Worm (Caenorhabditis elegans) whole organism, L1 larva: Measurements from ENCODE around the gene spig-9.
A peak's percentile ranks its signal among the peaks of the same experiment; 100 is the strongest.

Source experiments
- C16A3.4 ChIP-seq: fragments of 150-350 bp; optimal IDR thresholded peaks from 2 replicates; lab custom pipeline; 2014; ENCODE audit warnings: missing biosample characterization, missing genetic modification characterization
- aha-1 ChIP-seq: fragments of 150-350 bp; optimal IDR thresholded peaks from 2 replicates; lab custom pipeline; 2014; ENCODE audit warnings: missing biosample characterization, missing genetic modification characterization
- alr-1 ChIP-seq: fragments of 200-800 bp; sonication (Bioruptor generic); optimal IDR thresholded peaks from 2 replicates; lab custom pipeline; 2018; ENCODE audit warnings: borderline replicate concordance, mild to moderate bottlenecking, missing genetic modification characterization, missing compliant biosample characterization
- blmp-1 ChIP-seq: fragments of 150-350 bp; optimal IDR thresholded peaks from 2 replicates; lab custom pipeline; 2014; ENCODE audit warnings: missing biosample characterization, missing genetic modification characterization
- ceh-8 ChIP-seq: fragments of 200-800 bp; sonication (Bioruptor generic); optimal IDR thresholded peaks from 2 replicates; lab custom pipeline; 2018; ENCODE audit warnings: mild to moderate bottlenecking, missing genetic modification characterization, moderate library complexity, missing compliant biosample characterization
- ceh-82 ChIP-seq, 3 experiments: fragments of 150-350 bp in 1 of 3; sonication (generic microtip) in 2 of 3; optimal IDR thresholded peaks; 2 replicates each; lab custom pipeline; 2014 to 2017; ENCODE audit warnings: missing biosample characterization in 3 of 3, missing genetic modification characterization in 3 of 3
- ceh-90 ChIP-seq: sonication (generic microtip); optimal IDR thresholded peaks from 2 replicates; lab custom pipeline; 2016; ENCODE audit warnings: missing genetic modification characterization, missing compliant biosample characterization
- ces-1 ChIP-seq: fragments of 150-350 bp; optimal IDR thresholded peaks from 2 replicates; lab custom pipeline; 2014; ENCODE audit warnings: missing biosample characterization, missing genetic modification reagents, missing genetic modification characterization
- efl-1 ChIP-seq, 4 experiments: fragments of 150-350 bp; optimal IDR thresholded peaks in 3 of 4; peaks in 1 of 4; 1 replicate in 1 of 4; 2 replicates in 3 of 4; lab custom pipeline; 2014; ENCODE audit warnings: missing biosample characterization in 2 of 4, missing genetic modification characterization in 2 of 4, missing genetic modification reagents in 2 of 4
- egl-27 ChIP-seq, 2 experiments: fragments of 150-350 bp in 1 of 2; sonication (generic microtip); optimal IDR thresholded peaks; 3 replicates each; lab custom pipeline; 2017 to 2018; ENCODE audit warnings: missing biosample characterization in 2 of 2, missing genetic modification characterization in 2 of 2, missing genetic modification reagents in 2 of 2
- elt-2 ChIP-seq: sonication (generic microtip); optimal IDR thresholded peaks from 2 replicates; lab custom pipeline; 2016; ENCODE audit warnings: missing genetic modification characterization, mild to moderate bottlenecking, inconsistent platforms, missing compliant biosample characterization, missing genetic modification reagents
- ets-5 ChIP-seq: fragments of 200-800 bp; sonication (Bioruptor generic); IDR thresholded peaks from 2 replicates; pipeline ENCODE4 v1.3.6; 2022; ENCODE audit warnings: missing genetic modification characterization, missing compliant biosample characterization
- fkh-10 ChIP-seq: sonication (generic microtip); optimal IDR thresholded peaks from 2 replicates; lab custom pipeline; 2017; ENCODE audit warnings: missing biosample characterization, missing genetic modification reagents, missing genetic modification characterization
- fkh-4 ChIP-seq: sonication (generic microtip); optimal IDR thresholded peaks from 2 replicates; lab custom pipeline; 2016; ENCODE audit warnings: missing compliant biosample characterization, missing genetic modification characterization, borderline replicate concordance
- hlh-17 ChIP-seq: fragments of 200-800 bp; sonication (Bioruptor generic); optimal IDR thresholded peaks from 2 replicates; lab custom pipeline; 2018; ENCODE audit warnings: missing genetic modification characterization, mild to moderate bottlenecking, missing compliant biosample characterization, moderate library complexity, borderline replicate concordance
- hlh-4 ChIP-seq: sonication (generic microtip); optimal IDR thresholded peaks from 2 replicates; lab custom pipeline; 2016; ENCODE audit warnings: mild to moderate bottlenecking, missing genetic modification characterization, missing compliant biosample characterization
- hpl-2 ChIP-seq: fragments of 150-350 bp; optimal IDR thresholded peaks from 2 replicates; lab custom pipeline; 2014; ENCODE audit warnings: missing biosample characterization, missing genetic modification reagents, missing genetic modification characterization
- irx-1 ChIP-seq: sonication (generic microtip); optimal IDR thresholded peaks from 2 replicates; lab custom pipeline; 2016; ENCODE audit warnings: missing genetic modification characterization, missing compliant biosample characterization
- jun-1 ChIP-seq: fragments of 150-350 bp; optimal IDR thresholded peaks from 2 replicates; lab custom pipeline; 2014; ENCODE audit warnings: missing biosample characterization, missing genetic modification reagents, missing genetic modification characterization
- lin-13 ChIP-seq: fragments of 150-350 bp; optimal IDR thresholded peaks from 2 replicates; lab custom pipeline; 2014; ENCODE audit warnings: missing biosample characterization, missing genetic modification reagents, missing genetic modification characterization
- lin-15B ChIP-seq: fragments of 150-350 bp; sonication (generic microtip); optimal IDR thresholded peaks from 3 replicates; lab custom pipeline; 2014; ENCODE audit warnings: missing biosample characterization, missing genetic modification characterization
- lin-39 ChIP-seq: fragments of 150-350 bp; optimal IDR thresholded peaks from 2 replicates; lab custom pipeline; 2014; ENCODE audit warnings: missing biosample characterization, missing genetic modification reagents, missing genetic modification characterization
- mab-9 ChIP-seq: fragments of 200-800 bp; sonication (Bioruptor generic); IDR thresholded peaks from 2 replicates; pipeline ENCODE4 v1.3.6; 2022; ENCODE audit warnings: missing genetic modification reagents, missing genetic modification characterization, missing compliant biosample characterization
- mdl-1 ChIP-seq, 2 experiments: fragments of 150-350 bp; optimal IDR thresholded peaks; 2 replicates each; lab custom pipeline; 2014 to 2017; ENCODE audit warnings: missing biosample characterization in 2 of 2, missing genetic modification characterization in 2 of 2, inconsistent platforms in 1 of 2
- nhr-11 ChIP-seq: fragments of 150-350 bp; optimal IDR thresholded peaks from 2 replicates; lab custom pipeline; 2014; ENCODE audit warnings: missing biosample characterization, missing genetic modification characterization
- nhr-237 ChIP-seq: fragments of 150-350 bp; optimal IDR thresholded peaks from 2 replicates; lab custom pipeline; 2014; ENCODE audit warnings: missing biosample characterization, missing genetic modification characterization
- nhr-90 ChIP-seq: sonication (generic microtip); optimal IDR thresholded peaks from 2 replicates; lab custom pipeline; 2016; ENCODE audit warnings: mild to moderate bottlenecking, missing genetic modification characterization, missing compliant biosample characterization; ENCODE audit not compliant: poor library complexity
- pax-3 ChIP-seq: fragments of 200-800 bp; sonication (Bioruptor generic); optimal IDR thresholded peaks from 2 replicates; lab custom pipeline; 2018; ENCODE audit warnings: mild to moderate bottlenecking, missing genetic modification characterization, moderate library complexity, missing compliant biosample characterization
- pqm-1 ChIP-seq: sonication (generic microtip); optimal IDR thresholded peaks from 3 replicates; lab custom pipeline; 2017; ENCODE audit warnings: missing biosample characterization, missing genetic modification characterization
- rnt-1 ChIP-seq: sonication (generic microtip); optimal IDR thresholded peaks from 2 replicates; lab custom pipeline; 2016; ENCODE audit warnings: mild to moderate bottlenecking, missing genetic modification characterization, moderate library complexity, missing compliant biosample characterization
- skn-1 ChIP-seq: fragments of 150-350 bp; optimal IDR thresholded peaks from 2 replicates; lab custom pipeline; 2014; ENCODE audit warnings: missing biosample characterization, missing genetic modification characterization
- sptf-1 ChIP-seq: fragments of 150-350 bp; optimal IDR thresholded peaks from 2 replicates; lab custom pipeline; 2014; ENCODE audit warnings: missing biosample characterization, missing genetic modification characterization
- tbx-2 ChIP-seq: sonication (generic microtip); optimal IDR thresholded peaks from 2 replicates; lab custom pipeline; 2016; ENCODE audit warnings: missing genetic modification characterization, missing compliant biosample characterization
- unc-130 ChIP-seq: fragments of 150-350 bp; optimal IDR thresholded peaks from 2 replicates; lab custom pipeline; 2017; ENCODE audit warnings: missing biosample characterization, missing genetic modification characterization, inconsistent platforms
- unc-62 ChIP-seq: fragments of 150-350 bp; optimal IDR thresholded peaks from 2 replicates; lab custom pipeline; 2014; ENCODE audit warnings: missing biosample characterization, missing genetic modification reagents, missing genetic modification characterization
- zip-4 ChIP-seq: fragments of 200-800 bp; sonication (Bioruptor generic); optimal IDR thresholded peaks from 2 replicates; lab custom pipeline; 2018; ENCODE audit warnings: mild to moderate bottlenecking, missing genetic modification characterization, moderate library complexity, missing compliant biosample characterization

spig-9 gene

DNA sequence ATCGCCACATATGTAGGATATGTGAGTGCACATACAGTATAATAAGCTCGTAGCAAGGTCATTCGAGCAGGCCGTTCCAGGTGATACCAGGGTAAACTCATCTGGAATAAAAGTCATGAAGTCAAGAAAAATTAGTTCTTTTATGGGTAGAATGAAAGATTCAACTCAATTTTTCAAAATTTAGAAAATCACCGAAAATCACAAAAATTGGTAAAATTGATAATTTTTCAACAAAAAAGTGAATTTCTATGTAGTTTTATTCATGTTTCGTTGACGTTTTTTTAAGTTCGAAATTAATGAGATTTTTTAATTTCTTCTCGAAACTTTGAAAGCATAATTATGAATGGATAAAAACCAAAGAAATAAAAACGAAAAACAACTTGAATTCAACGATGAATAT lies 10.0 kb upstream of the spig-9 start, which contains the start of gene F53F4.16:
F53F4.16 (minus strand) TSS at position 101 of the 400 bp plus-strand sequence.
- TF ChIP-seq unc-62 (no peak), egl-27 (tag; optimal IDR thresholded peaks at IDR 0.05; lab: Kevin White, UChicago) (no peak), lin-13 (GFP tag; lab: Kevin White, UChicago) (no peak), tbx-2 (no peak), mab-9 (GFP tag; lab: Robert Waterston, UW) (no peak), ceh-90 (tag; lab: Kevin White, UChicago) (no peak), nhr-237 (tag; lab: Kevin White, UChicago) (no peak), irx-1 (tag; lab: Kevin White, UChicago) (no peak), C16A3.4 (tag; lab: Kevin White, UChicago) (no peak), rnt-1 (tag; lab: Kevin White, UChicago) (no peak), mdl-1 (tag; optimal IDR thresholded peaks at IDR 0.05; lab: Kevin White, UChicago) (no peak), lin-39 (tag; lab: Kevin White, UChicago) (no peak), sptf-1 (tag; lab: Kevin White, UChicago) (no peak), pqm-1 (tag; lab: Kevin White, UChicago) (no peak), unc-130 (tag; lab: Kevin White, UChicago) (no peak), ceh-82 (tag; optimal IDR thresholded peaks at IDR 0.05; lab: Kevin White, UChicago) (no peak), pax-3 (no peak), nhr-90 (tag; lab: Kevin White, UChicago) (no peak)

DNA sequence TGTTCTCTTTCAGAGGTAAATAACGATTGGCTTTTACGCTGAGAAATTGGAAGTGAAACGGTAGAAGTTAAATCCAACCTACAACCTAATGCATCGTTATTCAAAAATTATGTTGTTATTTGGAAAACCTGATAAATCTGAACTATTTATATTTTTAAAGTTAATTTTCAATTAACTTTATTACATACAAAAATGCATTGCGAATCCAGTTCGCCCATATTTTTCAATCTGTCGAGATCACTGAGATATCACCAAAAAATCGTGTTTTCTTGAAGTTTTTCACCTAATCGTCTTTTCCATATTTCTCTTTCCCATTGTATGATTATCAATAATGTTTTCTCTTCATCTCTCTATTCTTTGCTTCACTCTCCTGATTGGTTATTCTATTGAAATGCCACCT lies 9.0 kb upstream of the spig-9 start, which contains the start of gene F53F4.15:
F53F4.15 (plus strand) TSS at position 301 of the 400 bp plus-strand sequence.
- TF ChIP-seq lin-15B (no peak), ets-5 (GFP tag; lab: Robert Waterston, UW) (no peak), hlh-17 (GFP tag; lab: Kevin White, UChicago) (no peak), nhr-11 (tag; lab: Kevin White, UChicago) (no peak), skn-1 (tag; lab: Kevin White, UChicago) (no peak), jun-1 (tag; lab: Kevin White, UChicago) (no peak), ces-1 (GFP tag; lab: Kevin White, UChicago) (no peak), zip-4 (GFP tag; lab: Kevin White, UChicago) (no peak), aha-1 (tag; lab: Kevin White, UChicago) (no peak), hlh-4 (tag; lab: Kevin White, UChicago) (no peak), fkh-4 (tag; lab: Kevin White, UChicago) (no peak)

- no peak for TF ChIP-seq blmp-1 (tag; lab: Kevin White, UChicago)
- no peak for TF ChIP-seq efl-1 (optimal IDR thresholded peaks at IDR 0.05; lab: Kevin White, UChicago)
- TF ChIP-seq efl-1 (GFP tag; optimal IDR thresholded peaks at IDR 0.05 in 1 of 2; lab: Kevin White, UChicago) = peak in 1 of 2 experiments; percentile 26
Measured at ce11 chrV:13619752-13620151, 8.1 kb upstream of the spig-9 start, which contains the start of gene srd-11. Gene srd-11 (minus strand): TSS chrV:13619852.

DNA sequence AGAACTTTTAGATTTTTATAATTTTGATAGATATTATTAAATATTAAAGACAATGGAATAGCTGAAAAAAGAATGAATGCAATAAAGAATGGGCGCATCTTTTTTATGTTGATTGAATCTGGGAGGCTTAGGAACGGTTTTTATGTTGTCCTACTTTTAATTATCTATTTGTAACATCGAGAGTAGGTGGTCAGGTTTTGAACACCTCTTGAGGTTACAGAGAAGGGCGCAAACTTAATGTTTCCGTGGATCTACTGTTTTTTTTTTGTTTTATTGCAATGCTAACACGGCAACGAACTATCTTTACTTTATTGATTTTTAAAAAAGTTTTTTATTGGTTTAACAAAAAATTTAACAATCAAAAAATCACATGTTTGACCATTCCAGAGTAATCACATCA lies 2.2 kb upstream of the spig-9 start, which contains the start of gene F53F4.7:
F53F4.7 (minus strand) TSS at position 101 of the 400 bp plus-strand sequence.
- TF ChIP-seq fkh-10 (GFP tag; lab: Kevin White, UChicago) (no peak), rnt-1 (tag; lab: Kevin White, UChicago) (no peak), nhr-90 (tag; lab: Kevin White, UChicago) (no peak), hpl-2 (no peak), elt-2 (no peak), alr-1 (tag; lab: Kevin White, UChicago) (no peak), nhr-11 (tag; lab: Kevin White, UChicago) (no peak), ceh-8 (GFP tag; lab: Kevin White, UChicago) (no peak)
